Fruit fly (Drosophila melanogaster) whole organism, adult: ENCODE measurements around the gene CG14106.

Experiments used
- CG11617 ChIP-seq: fragments of 200-800 bp; sonication (Bioruptor generic); optimal IDR thresholded peaks from 2 replicates; lab custom pipeline; 2017; ENCODE audit warnings: mild to moderate bottlenecking, missing biosample characterization, missing genetic modification reagents, missing genetic modification characterization
- CG1620 ChIP-seq: fragments of 200-800 bp; sonication (Bioruptor generic); optimal IDR thresholded peaks from 2 replicates; lab custom pipeline; 2016; ENCODE audit warnings: missing biosample characterization, missing genetic modification characterization
- CG7045 ChIP-seq: fragments of 200-800 bp; sonication (Bioruptor generic); optimal IDR thresholded peaks from 2 replicates; lab custom pipeline; 2017; ENCODE audit warnings: missing biosample characterization, mild to moderate bottlenecking, missing genetic modification characterization
- Clk ChIP-seq: fragments of 200-800 bp; sonication (Bioruptor generic); optimal IDR thresholded peaks from 2 replicates; lab custom pipeline; 2017; ENCODE audit warnings: missing biosample characterization, missing genetic modification characterization
- Crg-1 ChIP-seq: fragments of 200-800 bp; sonication (Bioruptor generic); optimal IDR thresholded peaks from 2 replicates; lab custom pipeline; 2016; ENCODE audit warnings: missing biosample characterization, missing genetic modification characterization
- Hr96 ChIP-seq: fragments of 200-800 bp; sonication (Bioruptor generic); optimal IDR thresholded peaks from 2 replicates; lab custom pipeline; 2016; ENCODE audit warnings: missing biosample characterization, missing genetic modification characterization
- bab1 ChIP-seq: fragments of 200-800 bp; sonication (Bioruptor generic); optimal IDR thresholded peaks from 3 replicates; lab custom pipeline; 2019; ENCODE audit warnings: missing biosample characterization, mild to moderate bottlenecking, missing genetic modification characterization, moderate library complexity
- cnc ChIP-seq, 2 experiments: fragments of >200 bp; optimal IDR thresholded peaks; 2 replicates each; lab custom pipeline; 2017
- kay ChIP-seq: fragments of 200-800 bp; sonication (Bioruptor generic); peaks from one replicate; lab custom pipeline; 2016; ENCODE audit warnings: missing biosample characterization, missing genetic modification characterization, borderline replicate concordance
- toe ChIP-seq: fragments of 200-800 bp; sonication (Bioruptor generic); optimal IDR thresholded peaks from 2 replicates; lab custom pipeline; 2016; ENCODE audit warnings: missing biosample characterization, missing genetic modification characterization

dm6 chr3L:13384489-13384888 is 41.0 kb downstream of the CG14106 start, which contains the start of gene CG14110:
- TF ChIP-seq toe (GFP tag; lab: Kevin White, UChicago) (no peak), kay (no peak), CG7045 (GFP tag; lab: Kevin White, UChicago) (no peak), Hr96 (GFP tag; lab: Kevin White, UChicago) (no peak), CG1620 (GFP tag; lab: Kevin White, UChicago) (no peak), Clk (GFP tag; lab: Kevin White, UChicago) (no peak), cnc (optimal IDR thresholded peaks at IDR 0.05; lab: Kevin White, UChicago) (no peak), Crg-1 (GFP tag; lab: Kevin White, UChicago) (no peak), CG11617 (GFP tag; lab: Kevin White, UChicago) (no peak), bab1 (GFP tag; lab: Kevin White, UChicago) (no peak)
